Worm (Caenorhabditis elegans): ENCODE results near the gene fln-2.

Gene fln-2

ce11 chrX:9467573-9467972, 70.1 kb downstream of the fln-2 start (continued):
- TF ChIP-seq mec-3 (tag; optimal IDR thresholded peaks at IDR 0.05; ENCODE audit: borderline replicate concordance) (no peak), ama-1 (optimal IDR thresholded peaks at IDR 0.05) (no peak), unc-55 (GFP tag; optimal IDR thresholded peaks at IDR 0.05) (no peak), gmeb-2 (tag; optimal IDR thresholded peaks at IDR 0.05) (peak; percentile 87), pha-4 (tag; optimal IDR thresholded peaks at IDR 0.05) (no peak), dmd-4 (tag; optimal IDR thresholded peaks at IDR 0.05; ENCODE audit: borderline replicate concordance) (peak; percentile 74), ceh-48 (tag; optimal IDR thresholded peaks at IDR 0.05) (peak; percentile 70), madf-2 (tag; optimal IDR thresholded peaks at IDR 0.05) (peak; percentile 85), ztf-16 (tag; optimal IDR thresholded peaks at IDR 0.05) (peak; percentile 79), sdc-2 (tag; optimal IDR thresholded peaks at IDR 0.05) (peak; percentile 96), K02D7.2 (tag; optimal IDR thresholded peaks at IDR 0.05) (peak; percentile 70), lin-11 (tag; optimal IDR thresholded peaks at IDR 0.05) (peak; percentile 82), eyg-1 (tag; optimal IDR thresholded peaks at IDR 0.05) (peak; percentile 39), ceh-14 (tag; optimal IDR thresholded peaks at IDR 0.05) (peak; percentile 90), ceh-2 (tag; optimal IDR thresholded peaks at IDR 0.05) (peak; percentile 79), unc-42 (tag; optimal IDR thresholded peaks at IDR 0.05) (peak; percentile 45), T23F11.4 (GFP tag; optimal IDR thresholded peaks at IDR 0.05) (peak; percentile 78), fax-1 (tag; optimal IDR thresholded peaks at IDR 0.05) (peak; percentile 78), tbx-2 (tag; optimal IDR thresholded peaks at IDR 0.05) (peak; percentile 78), ceh-34 (tag; optimal IDR thresholded peaks at IDR 0.05) (peak; percentile 89), zip-5 (tag; optimal IDR thresholded peaks at IDR 0.05) (peak; percentile 34), ref-2 (tag; optimal IDR thresholded peaks at IDR 0.05) (peak; percentile 40), K09A11.1 (tag; optimal IDR thresholded peaks at IDR 0.05; ENCODE audit: insufficient read depth) (peak; percentile 94), F13H6.1 (tag; optimal IDR thresholded peaks at IDR 0.05) (peak; percentile 83), ceh-24 (tag; optimal IDR thresholded peaks at IDR 0.05) (peak; percentile 67), ceh-18 (tag; optimal IDR thresholded peaks at IDR 0.05) (peak; percentile 90), unc-86 (tag; optimal IDR thresholded peaks at IDR 0.05) (peak; percentile 86), hlh-8 (tag; optimal IDR thresholded peaks at IDR 0.05) (peak; percentile 49), Y22D7AL.16 (tag; optimal IDR thresholded peaks at IDR 0.05) (peak; percentile 73), nfya-1 (tag; optimal IDR thresholded peaks at IDR 0.05) (peak; percentile 72)

ce11 chrX:9472170-9472569, 74.7 kb downstream of the fln-2 start, which contains the start of gene gap-2:
Gene gap-2, plus strand, starts transcription at chrX:9472470.
- TF ChIP-seq elt-4 (tag; optimal IDR thresholded peaks at IDR 0.05): no peak

DNA sequence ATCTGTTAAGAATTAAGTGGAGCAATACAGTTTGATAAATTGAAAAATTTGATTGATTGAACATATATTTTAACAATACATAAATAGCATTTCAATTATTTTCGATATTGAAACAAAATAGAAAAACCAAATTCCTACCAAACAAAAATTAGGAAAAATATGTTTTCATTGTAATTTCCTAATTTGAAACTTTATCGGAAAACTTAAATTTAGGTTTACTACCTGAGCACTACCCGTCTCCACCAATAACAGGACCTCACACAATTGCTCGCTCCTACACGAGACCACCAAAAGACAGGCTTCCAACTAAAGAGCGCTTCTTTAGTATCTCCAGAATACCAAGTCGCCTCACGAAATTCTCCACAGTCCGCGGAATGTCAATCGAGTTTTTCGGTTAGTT, 79.3 kb downstream of the fln-2 start:
- TF ChIP-seq madf-2 (tag; optimal IDR thresholded peaks at IDR 0.05) (no peak), ama-1 (optimal IDR thresholded peaks at IDR 0.05) (no peak), C38D4.7 (GFP tag; optimal IDR thresholded peaks at IDR 0.05) (no peak), unc-86 (tag; optimal IDR thresholded peaks at IDR 0.05) (no peak), K02D7.2 (tag; optimal IDR thresholded peaks at IDR 0.05) (no peak), unc-3 (GFP tag; conservative IDR thresholded peaks at IDR 0.05) (no peak), unc-3 (tag; optimal IDR thresholded peaks at IDR 0.05) (no peak), hlh-15 (tag; optimal IDR thresholded peaks at IDR 0.05) (no peak), pha-4 (tag; optimal IDR thresholded peaks at IDR 0.05) (no peak), rnt-1 (tag; optimal IDR thresholded peaks at IDR 0.05) (no peak), elt-4 (tag; optimal IDR thresholded peaks at IDR 0.05) (no peak)
